Fruit fly (Drosophila melanogaster) Kc167 (cell line): ENCODE results near the gene CG9757.

Experiments used
- Myc ChIP-seq: fragments of >200 bp; optimal IDR thresholded peaks from 2 replicates; lab custom pipeline; 2017; ENCODE audit warnings: missing external identifiers
- Sin3A ChIP-seq: fragments of >200 bp; optimal IDR thresholded peaks from 2 replicates; lab custom pipeline; 2018; ENCODE audit warnings: missing external identifiers
- h ChIP-seq: fragments of >200 bp; optimal IDR thresholded peaks from 3 replicates; lab custom pipeline; 2018; ENCODE audit warnings: missing external identifiers
- insv ChIP-seq: fragments of >200 bp; optimal IDR thresholded peaks from 3 replicates; lab custom pipeline; 2018; ENCODE audit warnings: missing external identifiers
- psq ChIP-seq: fragments of >200 bp; optimal IDR thresholded peaks from 2 replicates; lab custom pipeline; 2017; ENCODE audit warnings: missing external identifiers
- ttk ChIP-seq: sonication (Bioruptor generic); optimal IDR thresholded peaks from 2 replicates; lab custom pipeline; 2017; ENCODE audit warnings: missing external identifiers

Gene CG9757

DNA sequence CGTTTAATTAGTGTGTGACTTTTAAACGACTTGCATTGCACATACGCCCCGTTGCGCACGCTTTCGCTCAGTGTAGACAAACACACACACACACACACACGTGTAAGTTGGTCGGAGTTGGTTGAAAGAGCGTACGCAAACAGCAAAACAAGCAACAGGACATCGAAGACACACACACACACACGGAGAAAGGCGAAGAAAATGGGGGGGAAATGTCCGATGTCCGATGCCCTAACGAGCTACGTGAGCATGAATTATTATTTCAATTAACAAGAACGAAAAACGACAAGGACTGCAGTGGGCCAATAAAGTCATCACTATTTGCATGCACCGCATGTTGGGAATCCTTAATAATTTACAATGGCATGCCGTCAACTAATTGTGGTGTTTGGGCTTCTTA is 5.0 kb upstream of the CG9757 start:
- no peak for TF ChIP-seq Myc (lab: Kevin White, UChicago)
- TF ChIP-seq ttk (lab: Kevin White, UChicago) = no peak
- no peak for TF ChIP-seq Sin3A (lab: Kevin White, UChicago)
- TF ChIP-seq psq (lab: Kevin White, UChicago) = no peak
- no peak for TF ChIP-seq h (lab: Kevin White, UChicago)
- TF ChIP-seq insv (lab: Kevin White, UChicago) = no peak

dm6 chr3R:13615617-13616016 is 3.4 kb upstream of the CG9757 start, which contains the start of gene CG9269:
Gene CG9269 (plus strand): TSS chr3R:13615917.
- TF ChIP-seq ttk (lab: Kevin White, UChicago) (no peak), Myc (lab: Kevin White, UChicago) (no peak), Sin3A (lab: Kevin White, UChicago) (no peak)

DNA sequence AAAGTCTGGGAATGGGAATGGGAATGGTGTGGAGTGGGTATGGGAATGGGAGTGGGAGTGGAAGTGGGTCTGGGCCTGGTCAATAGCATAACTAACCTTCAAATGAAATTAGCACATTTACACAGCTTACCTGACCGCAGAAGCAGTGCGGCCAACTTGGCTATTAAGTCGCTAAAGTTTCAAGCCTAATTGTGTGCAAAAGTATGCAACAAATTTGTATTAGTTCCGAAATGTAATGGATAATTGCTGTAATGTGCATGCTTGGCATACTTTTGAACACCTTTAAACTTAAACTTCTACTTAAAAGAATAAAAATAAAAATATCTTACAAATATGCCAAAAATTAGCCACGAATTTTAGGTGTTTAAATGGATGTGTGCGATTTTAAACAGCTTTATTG is 2.8 kb upstream of the CG9757 start:
- no peak for TF ChIP-seq Myc (lab: Kevin White, UChicago)
- no peak for TF ChIP-seq psq (lab: Kevin White, UChicago)
- no peak for TF ChIP-seq h (lab: Kevin White, UChicago)
- no peak for TF ChIP-seq Sin3A (lab: Kevin White, UChicago)
- no peak for TF ChIP-seq insv (lab: Kevin White, UChicago)
- no peak for TF ChIP-seq ttk (lab: Kevin White, UChicago)

DNA sequence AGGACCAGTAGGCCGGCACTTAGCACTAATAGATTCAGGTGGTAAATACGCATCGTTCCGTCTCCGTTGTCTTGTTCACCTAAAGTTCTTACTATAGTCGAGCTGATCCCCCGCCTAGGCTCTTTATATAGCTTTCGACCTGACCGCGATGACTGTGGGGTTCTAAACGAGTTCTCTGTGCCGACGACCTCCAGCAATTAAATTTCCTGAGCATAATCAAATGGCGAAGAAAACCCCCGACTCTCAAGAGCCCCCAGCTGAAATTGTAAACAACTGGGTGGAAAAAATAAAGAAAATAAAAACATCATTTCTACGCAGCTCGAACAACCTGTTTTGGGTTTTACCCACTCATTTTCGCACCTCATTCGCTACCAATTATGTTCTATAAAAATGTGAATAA is 3.1 kb downstream of the CG9757 start, which contains the start of gene CG9759:
CG9759 (minus strand) TSS at position 101 of the 400 bp plus-strand sequence.
- TF ChIP-seq h (lab: Kevin White, UChicago) (no peak), insv (lab: Kevin White, UChicago) (no peak), Myc (lab: Kevin White, UChicago) (no peak)

DNA sequence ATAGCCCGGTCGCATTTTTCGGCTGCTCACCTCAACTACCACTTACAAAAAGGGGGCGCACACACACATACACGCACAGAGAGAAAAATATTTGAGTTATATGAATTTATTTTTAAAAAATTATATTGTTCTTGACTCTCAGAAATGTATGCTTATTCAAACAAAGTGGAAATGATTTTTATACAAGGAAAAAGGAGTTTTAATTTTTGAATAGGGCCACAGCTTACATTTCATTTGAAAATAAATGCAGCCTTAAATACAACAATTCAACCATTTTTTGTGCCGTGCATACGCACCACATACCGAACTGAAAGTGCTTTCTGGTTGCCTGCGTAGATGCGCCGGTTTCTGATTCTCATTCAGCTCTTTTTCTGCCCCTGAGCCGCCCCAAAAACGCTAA is 11.7 kb downstream of the CG9757 start:
- TF ChIP-seq Sin3A (lab: Kevin White, UChicago) = no peak
- no peak for TF ChIP-seq insv (lab: Kevin White, UChicago)
- TF ChIP-seq ttk (lab: Kevin White, UChicago) = no peak
- TF ChIP-seq Myc (lab: Kevin White, UChicago) = no peak
- TF ChIP-seq psq (lab: Kevin White, UChicago) = no peak
- no peak for TF ChIP-seq h (lab: Kevin White, UChicago)

DNA sequence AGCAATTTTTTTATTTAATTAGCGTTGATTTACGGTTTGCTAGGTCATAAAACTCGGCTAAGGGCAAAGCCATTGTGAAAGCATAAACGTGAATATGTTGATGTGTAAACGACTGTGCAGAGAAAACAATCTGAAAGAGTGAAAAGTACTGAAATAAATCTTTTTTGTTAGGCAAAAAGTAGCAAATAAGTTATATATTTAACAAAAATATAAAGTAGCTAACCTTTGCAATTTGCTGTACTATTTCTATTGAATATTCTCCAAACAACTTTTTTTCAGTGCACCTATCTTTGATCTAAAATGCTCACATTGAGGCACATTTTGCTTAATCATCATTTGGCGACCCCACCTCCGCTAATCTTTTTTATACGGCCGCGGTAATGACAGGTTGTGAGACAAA is 15.8 kb downstream of the CG9757 start:
- TF ChIP-seq h (lab: Kevin White, UChicago) (no peak), ttk (lab: Kevin White, UChicago) (no peak), Myc (lab: Kevin White, UChicago) (no peak), psq (lab: Kevin White, UChicago) (no peak), insv (lab: Kevin White, UChicago) (no peak), Sin3A (lab: Kevin White, UChicago) (no peak)

DNA sequence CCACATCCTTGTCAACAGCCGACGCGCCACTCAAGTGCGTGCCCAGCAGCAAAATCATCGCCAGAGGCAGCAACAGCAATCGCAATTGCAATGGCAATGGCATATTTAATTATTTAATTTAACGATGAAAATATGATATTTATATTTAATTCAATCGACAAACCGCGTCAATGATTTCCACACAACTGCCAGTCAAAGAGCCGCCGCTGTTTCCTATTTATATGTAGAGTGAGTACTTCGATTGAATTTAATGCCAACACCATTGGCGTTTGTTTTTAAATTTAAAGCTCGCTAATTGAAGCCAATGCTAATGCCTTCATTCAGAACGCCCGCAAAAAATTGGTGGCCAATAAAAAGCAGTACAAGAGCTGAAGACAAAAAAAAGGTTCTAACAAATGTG is 19.7 kb downstream of the CG9757 start, which contains the start of gene CG14369:
CG14369 (minus strand) TSS at position 101 of the 400 bp plus-strand sequence.
- TF ChIP-seq psq (lab: Kevin White, UChicago) (no peak), Sin3A (lab: Kevin White, UChicago) (no peak), ttk (lab: Kevin White, UChicago) (no peak), h (lab: Kevin White, UChicago) (no peak), insv (lab: Kevin White, UChicago) (no peak), Myc (lab: Kevin White, UChicago) (no peak)

- TF ChIP-seq insv (lab: Kevin White, UChicago) (no peak), psq (lab: Kevin White, UChicago) (no peak), Sin3A (lab: Kevin White, UChicago) (no peak), Myc (lab: Kevin White, UChicago) (no peak), ttk (lab: Kevin White, UChicago) (no peak), h (lab: Kevin White, UChicago) (no peak)
Measured at dm6 chr3R:13587697-13588096, 24.5 kb downstream of the CG9757 start, which contains the start of gene CG14370. Gene CG14370 (plus strand): TSS chr3R:13587997.
